Fruit fly (Drosophila melanogaster) whole organism, prepupa: Measurements from ENCODE around the gene CG17068.
A peak's percentile ranks its signal among the peaks of the same experiment; 100 is the strongest.

Experiments
- Blimp-1 ChIP-seq: fragments of 200-800 bp; sonication (Bioruptor generic); optimal IDR thresholded peaks from 3 replicates; lab custom pipeline; 2017; ENCODE audit warnings: missing biosample characterization, missing genetic modification characterization, mild to moderate bottlenecking, moderate library complexity, missing genetic modification reagents
- CG10631 ChIP-seq: fragments of 200-800 bp; sonication (Bioruptor generic); optimal IDR thresholded peaks from 2 replicates; lab custom pipeline; 2016; ENCODE audit warnings: missing biosample characterization, missing genetic modification characterization
- CG11294 ChIP-seq: fragments of 200-800 bp; sonication (Bioruptor generic); IDR thresholded peaks from 2 replicates; pipeline ENCODE4 v1.3.6; 2022; ENCODE audit warnings: missing biosample characterization, missing genetic modification characterization
- CG11902 ChIP-seq: fragments of 200-800 bp; sonication (Bioruptor generic); optimal IDR thresholded peaks from 3 replicates; lab custom pipeline; 2016; ENCODE audit warnings: missing biosample characterization, missing genetic modification characterization
- CG15336 ChIP-seq: fragments of 200-800 bp; sonication (Bioruptor generic); IDR thresholded peaks from 2 replicates; pipeline ENCODE4 v1.3.6; 2022; ENCODE audit warnings: missing biosample characterization, missing genetic modification characterization
- CG1621 ChIP-seq: fragments of 200-800 bp; sonication (Bioruptor generic); optimal IDR thresholded peaks from 3 replicates; lab custom pipeline; 2018; ENCODE audit warnings: missing biosample characterization, mild to moderate bottlenecking, missing genetic modification characterization
- CG16779 ChIP-seq: fragments of 200-800 bp; sonication (Bioruptor generic); optimal IDR thresholded peaks from 3 replicates; lab custom pipeline; 2017; ENCODE audit warnings: missing biosample characterization, mild to moderate bottlenecking, missing genetic modification characterization
- CG3032 ChIP-seq: fragments of 200-800 bp; optimal IDR thresholded peaks from 2 replicates; lab custom pipeline; 2019; ENCODE audit warnings: missing biosample characterization, mild to moderate bottlenecking, missing genetic modification characterization, moderate library complexity
- CG31627 ChIP-seq: fragments of 200-800 bp; sonication (Bioruptor generic); optimal IDR thresholded peaks from 3 replicates; lab custom pipeline; 2016; ENCODE audit warnings: missing biosample characterization, missing genetic modification characterization
- CG32006 ChIP-seq: fragments of 200-800 bp; sonication (Bioruptor generic); optimal IDR thresholded peaks from 3 replicates; lab custom pipeline; 2017; ENCODE audit warnings: missing biosample characterization, mild to moderate bottlenecking, missing genetic modification characterization
- CG34406 ChIP-seq: fragments of 200-800 bp; sonication (Bioruptor generic); optimal IDR thresholded peaks from 3 replicates; lab custom pipeline; 2016; ENCODE audit warnings: missing biosample characterization, missing genetic modification characterization
- CG3919 ChIP-seq: fragments of 200-800 bp; sonication (Bioruptor generic); optimal IDR thresholded peaks from 3 replicates; lab custom pipeline; 2016; ENCODE audit warnings: missing biosample characterization, missing genetic modification characterization
- CG6163 ChIP-seq: fragments of 200-800 bp; sonication (Bioruptor generic); IDR thresholded peaks from 3 replicates; pipeline ENCODE4 v1.3.6; 2022; ENCODE audit warnings: missing biosample characterization, missing genetic modification characterization
- CG6792 ChIP-seq: fragments of 200-800 bp; sonication (Bioruptor generic); optimal IDR thresholded peaks from 3 replicates; lab custom pipeline; 2016; ENCODE audit warnings: missing biosample characterization, missing genetic modification characterization
- CG7368 ChIP-seq: fragments of 200-800 bp; sonication (Bioruptor generic); optimal IDR thresholded peaks from 3 replicates; lab custom pipeline; 2016; ENCODE audit warnings: missing biosample characterization, missing genetic modification characterization
- CG8119 ChIP-seq: fragments of 200-800 bp; sonication (Bioruptor generic); IDR thresholded peaks from 3 replicates; pipeline ENCODE4 v1.3.6; 2022; ENCODE audit warnings: missing biosample characterization, missing genetic modification characterization
- CG8319 ChIP-seq: fragments of 200-800 bp; sonication (Bioruptor generic); optimal IDR thresholded peaks from 3 replicates; lab custom pipeline; 2016; ENCODE audit warnings: missing biosample characterization, missing genetic modification characterization
- CG8632 ChIP-seq: fragments of 200-800 bp; sonication (Bioruptor generic); optimal IDR thresholded peaks from 3 replicates; lab custom pipeline; 2016; ENCODE audit warnings: missing biosample characterization, missing genetic modification characterization
- Eip75B ChIP-seq: fragments of 200-800 bp; sonication (Bioruptor generic); optimal IDR thresholded peaks from 3 replicates; lab custom pipeline; 2016; ENCODE audit warnings: missing biosample characterization, missing genetic modification characterization
- Eip78C ChIP-seq: fragments of 200-800 bp; sonication (Bioruptor generic); peaks from one replicate; lab custom pipeline; 2016; ENCODE audit warnings: missing biosample characterization, missing genetic modification characterization
- Eip93F ChIP-seq: fragments of 200-800 bp; sonication (Bioruptor generic); optimal IDR thresholded peaks from 2 replicates; lab custom pipeline; 2016; ENCODE audit warnings: missing biosample characterization, mild to moderate bottlenecking, missing genetic modification characterization
- Ets96B ChIP-seq: fragments of 200-800 bp; optimal IDR thresholded peaks from 2 replicates; lab custom pipeline; 2019; ENCODE audit warnings: missing biosample characterization, mild to moderate bottlenecking, missing genetic modification characterization, moderate library complexity
- Gug ChIP-seq: fragments of 200-800 bp; sonication (Bioruptor generic); IDR thresholded peaks from 2 replicates; pipeline ENCODE4 v1.3.6; 2022; ENCODE audit warnings: missing biosample characterization, missing genetic modification characterization
- Hr38 ChIP-seq: sonication (Bioruptor generic); optimal IDR thresholded peaks from 2 replicates; lab custom pipeline; 2016; ENCODE audit warnings: missing biosample characterization, missing genetic modification characterization
- Hr39 ChIP-seq: fragments of 200-800 bp; sonication (Bioruptor generic); optimal IDR thresholded peaks from 2 replicates; lab custom pipeline; 2016; ENCODE audit warnings: missing biosample characterization, missing genetic modification characterization
- Hr4 ChIP-seq: fragments of 200-800 bp; sonication (Bioruptor generic); optimal IDR thresholded peaks from 3 replicates; lab custom pipeline; 2016; ENCODE audit warnings: missing biosample characterization, missing genetic modification characterization
- Lpt ChIP-seq: fragments of 200-800 bp; sonication (Bioruptor generic); optimal IDR thresholded peaks from 3 replicates; lab custom pipeline; 2016; ENCODE audit warnings: missing biosample characterization, missing genetic modification characterization
- Met ChIP-seq: fragments of 200-800 bp; sonication (Bioruptor generic); optimal IDR thresholded peaks from 3 replicates; lab custom pipeline; 2016; ENCODE audit warnings: missing biosample characterization, missing genetic modification characterization
- OdsH ChIP-seq: fragments of 200-800 bp; sonication (Bioruptor generic); optimal IDR thresholded peaks from 3 replicates; lab custom pipeline; 2016; ENCODE audit warnings: missing biosample characterization, missing genetic modification characterization
- Smox ChIP-seq: fragments of 200-800 bp; sonication (Bioruptor generic); optimal IDR thresholded peaks from 3 replicates; lab custom pipeline; 2016; ENCODE audit warnings: missing biosample characterization, missing genetic modification characterization
- Sox102F ChIP-seq: fragments of 200-800 bp; sonication (Bioruptor generic); optimal IDR thresholded peaks from 2 replicates; lab custom pipeline; 2016; ENCODE audit warnings: missing biosample characterization, mild to moderate bottlenecking, missing genetic modification characterization
- Sox14 ChIP-seq: fragments of 200-800 bp; sonication (Bioruptor generic); optimal IDR thresholded peaks from 3 replicates; lab custom pipeline; 2016; ENCODE audit warnings: missing biosample characterization, missing genetic modification characterization
- achi ChIP-seq: fragments of 200-800 bp; sonication (Bioruptor generic); optimal IDR thresholded peaks from 3 replicates; lab custom pipeline; 2016; ENCODE audit warnings: missing biosample characterization, missing genetic modification characterization
- acj6 ChIP-seq: fragments of 200-800 bp; sonication (Bioruptor generic); optimal IDR thresholded peaks from 3 replicates; lab custom pipeline; 2016; ENCODE audit warnings: missing biosample characterization, missing genetic modification characterization
- cyc ChIP-seq: fragments of 200-800 bp; sonication (Bioruptor generic); optimal IDR thresholded peaks from 3 replicates; lab custom pipeline; 2016; ENCODE audit warnings: missing biosample characterization, missing genetic modification characterization
- dac ChIP-seq: fragments of 200-800 bp; sonication (Bioruptor generic); optimal IDR thresholded peaks from 2 replicates; lab custom pipeline; 2017; ENCODE audit warnings: missing biosample characterization, mild to moderate bottlenecking, missing genetic modification characterization
- dsx ChIP-seq: fragments of 200-800 bp; optimal IDR thresholded peaks from 3 replicates; lab custom pipeline; 2019; ENCODE audit warnings: missing biosample characterization, mild to moderate bottlenecking, missing genetic modification characterization, moderate library complexity; ENCODE audit not compliant: poor library complexity, severe bottlenecking
- eg ChIP-seq: fragments of 200-800 bp; sonication (Bioruptor generic); IDR thresholded peaks from 3 replicates; pipeline ENCODE4 v1.3.6; 2022; ENCODE audit warnings: missing biosample characterization, missing genetic modification characterization
- esn ChIP-seq: fragments of 200-800 bp; sonication (Bioruptor generic); optimal IDR thresholded peaks from 2 replicates; lab custom pipeline; 2016; ENCODE audit warnings: missing biosample characterization, mild to moderate bottlenecking, missing genetic modification characterization, moderate library complexity
- fd59A ChIP-seq: fragments of 200-800 bp; sonication (Bioruptor generic); optimal IDR thresholded peaks from 2 replicates; lab custom pipeline; 2017; ENCODE audit warnings: missing biosample characterization, mild to moderate bottlenecking, missing genetic modification characterization, missing genetic modification reagents
- fkh ChIP-seq: fragments of 200-800 bp; sonication (Bioruptor generic); optimal IDR thresholded peaks from 3 replicates; lab custom pipeline; 2017; ENCODE audit warnings: missing biosample characterization, mild to moderate bottlenecking, missing genetic modification characterization, moderate library complexity
- lz ChIP-seq: fragments of 200-800 bp; sonication (Bioruptor generic); optimal IDR thresholded peaks from 3 replicates; lab custom pipeline; 2016; ENCODE audit warnings: missing biosample characterization, missing genetic modification characterization
- pdm3 ChIP-seq: fragments of 200-800 bp; sonication (Bioruptor generic); optimal IDR thresholded peaks from 3 replicates; lab custom pipeline; 2016; ENCODE audit warnings: missing biosample characterization, missing genetic modification characterization
- salr ChIP-seq, 2 experiments: fragments of 200-800 bp; sonication (Bioruptor generic); optimal IDR thresholded peaks; 3 replicates each; lab custom pipeline; 2016 to 2018; ENCODE audit warnings: missing biosample characterization in 2 of 2, missing genetic modification characterization in 2 of 2, mild to moderate bottlenecking in 1 of 2
- ss ChIP-seq, 2 experiments: fragments of 200-800 bp; sonication (Bioruptor generic); optimal IDR thresholded peaks; 2 replicates in 1 of 2; 3 replicates in 1 of 2; lab custom pipeline; 2017 to 2018; ENCODE audit warnings: mild to moderate bottlenecking in 2 of 2, missing biosample characterization in 2 of 2, missing genetic modification characterization in 2 of 2, moderate library complexity in 1 of 2
- svp ChIP-seq: fragments of 200-800 bp; sonication (Bioruptor generic); peaks from one replicate; lab custom pipeline; 2016; ENCODE audit warnings: missing biosample characterization, missing genetic modification characterization
- topi ChIP-seq: fragments of 200-800 bp; sonication (Bioruptor generic); optimal IDR thresholded peaks from 3 replicates; lab custom pipeline; 2016; ENCODE audit warnings: missing biosample characterization, missing genetic modification characterization

The CG17068 gene

dm6 chrX:20247710-20248109, 3.2 kb downstream of the CG17068 start:
- TF ChIP-seq Ets96B (no peak), CG32006 (peak; percentile 28), CG15336 (GFP tag; lab: Robert Waterston, UW) (0 out of 2 replicates have a peak, but pooled peaks have one; percentile 28), CG1621 (tag; lab: Kevin White, UChicago) (no peak), CG8319 (GFP tag; lab: Kevin White, UChicago) (peak; percentile 12), CG10631 (GFP tag; lab: Kevin White, UChicago) (peak; percentile 25), lz (peak; percentile 28), salr (GFP tag; optimal IDR thresholded peaks at IDR 0.05; lab: Kevin White, UChicago) (no peak), CG6792 (GFP tag; lab: Kevin White, UChicago) (peak; percentile 31), Sox102F (GFP tag; lab: Kevin White, UChicago) (no peak), eg (GFP tag; lab: Robert Waterston, UW) (peak; percentile 59; the same call in 2 of the 3 replicates), Sox14 (GFP tag; lab: Kevin White, UChicago) (peak; percentile 26), esn (GFP tag; lab: Kevin White, UChicago) (peak; percentile 20), Smox (GFP tag; lab: Kevin White, UChicago) (no peak), achi (GFP tag; lab: Kevin White, UChicago) (peak; percentile 32), CG31627 (peak; percentile 22), Eip78C (GFP tag; lab: Kevin White, UChicago) (peak; percentile 43), Blimp-1 (GFP tag; lab: Kevin White, UChicago) (no peak), CG3032 (tag; lab: Kevin White, UChicago) (peak; percentile 27), Hr4 (GFP tag; lab: Kevin White, UChicago) (peak; percentile 20), Lpt (no peak), cyc (peak; percentile 29), Hr39 (GFP tag; lab: Kevin White, UChicago) (peak; percentile 30), OdsH (GFP tag; lab: Kevin White, UChicago) (peak; percentile 41), CG3919 (peak; percentile 55), Eip75B (GFP tag; lab: Kevin White, UChicago) (peak; percentile 11), CG11902 (peak; percentile 4), topi (GFP tag; lab: Kevin White, UChicago) (peak; percentile 13), pdm3 (GFP tag; lab: Kevin White, UChicago) (peak; percentile 19), acj6 (GFP tag; lab: Kevin White, UChicago) (peak; percentile 31), CG8119 (peak; percentile 50; the same call in 1 of the 3 replicates), CG7368 (GFP tag; lab: Kevin White, UChicago) (no peak), Eip93F (no peak), CG6163 (GFP tag; lab: Robert Waterston, UW) (peak; percentile 69), fd59A (GFP tag; lab: Kevin White, UChicago) (peak; percentile 35)

DNA sequence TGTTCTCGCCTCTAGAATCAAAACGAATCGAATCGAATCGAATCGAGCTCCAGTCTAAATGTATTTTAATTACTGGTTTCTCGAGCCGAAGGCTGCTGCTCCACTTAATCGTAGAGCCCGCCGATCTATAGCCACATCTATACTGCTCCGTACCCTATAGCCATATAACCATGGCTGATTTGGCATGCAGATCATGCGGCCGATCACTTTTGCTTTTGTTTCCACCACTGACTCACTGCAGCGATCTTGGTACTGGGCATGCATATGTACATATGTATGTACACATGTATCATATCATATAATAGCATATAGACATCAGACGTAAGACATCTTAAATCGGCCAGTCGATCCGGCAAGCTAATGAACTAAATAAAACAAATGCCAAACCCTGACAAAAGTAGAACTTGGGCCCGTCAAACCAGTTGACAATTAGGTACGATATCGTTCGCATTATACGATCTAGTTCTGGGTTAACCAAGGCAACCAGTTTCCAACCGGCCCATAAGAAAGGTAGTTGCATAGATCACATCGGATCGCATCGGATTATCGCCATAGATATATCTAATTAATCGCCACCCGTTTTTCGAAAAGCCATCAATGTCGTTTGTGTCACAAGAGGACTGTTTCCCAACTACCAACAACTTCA, 5.6 kb downstream of the CG17068 start:
- no peak for TF ChIP-seq dsx (GFP tag; lab: Kevin White, UChicago)
- no peak for TF ChIP-seq ss (GFP tag; optimal IDR thresholded peaks at IDR 0.05; lab: Kevin White, UChicago)
- TF ChIP-seq Eip78C (GFP tag; lab: Kevin White, UChicago), result no peak
- no peak for TF ChIP-seq CG10631 (GFP tag; lab: Kevin White, UChicago)
- TF ChIP-seq CG34406 (GFP tag; lab: Kevin White, UChicago), result no peak

DNA sequence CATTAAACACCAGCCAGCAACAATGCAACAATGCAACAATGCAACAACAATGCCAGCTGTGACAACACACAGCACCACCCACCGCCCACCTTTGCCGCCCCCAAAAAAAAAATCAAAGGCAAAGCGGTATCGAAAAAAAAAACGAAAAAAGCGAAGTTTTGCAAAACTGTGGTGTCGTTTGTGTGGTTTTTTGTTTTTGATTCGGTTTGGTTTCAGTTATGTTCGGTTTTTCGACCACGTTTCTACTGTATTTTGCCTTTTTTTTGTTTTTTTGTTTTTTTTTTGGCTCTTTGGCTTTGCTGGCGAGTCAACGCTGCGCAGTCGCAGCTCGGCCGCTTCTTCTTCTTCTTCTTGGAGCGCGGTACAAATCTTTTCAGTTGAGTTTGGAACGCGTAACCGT, 6.6 kb downstream of the CG17068 start, which contains the start of gene Peritrophin-A:
TSS of gene Peritrophin-A (plus strand) at position 370 of the 400 bp plus-strand sequence.
- TF ChIP-seq Eip78C (GFP tag; lab: Kevin White, UChicago) (peak; percentile 50), Hr39 (GFP tag; lab: Kevin White, UChicago) (no peak), eg (GFP tag; lab: Robert Waterston, UW) (peak; percentile 86), Hr38 (GFP tag; lab: Kevin White, UChicago) (no peak), CG3919 (peak; percentile 22), Met (peak; percentile 35), Eip93F (no peak), CG6792 (GFP tag; lab: Kevin White, UChicago) (peak; percentile 15), dac (no peak), CG8632 (GFP tag; lab: Kevin White, UChicago) (peak; percentile 14), svp (no peak), fd59A (GFP tag; lab: Kevin White, UChicago) (no peak), fkh (no peak), CG11294 (GFP tag; lab: Robert Waterston, UW) (peak; percentile 9; the same call in 1 of the 2 replicates), achi (GFP tag; lab: Kevin White, UChicago) (peak; percentile 17), CG7368 (GFP tag; lab: Kevin White, UChicago) (no peak), CG8119 (peak; percentile 78), Smox (GFP tag; lab: Kevin White, UChicago) (no peak), Gug (0 out of 2 replicates have a peak, but pooled peaks have one; percentile 14), CG16779 (tag; lab: Kevin White, UChicago) (peak; percentile 3), acj6 (GFP tag; lab: Kevin White, UChicago) (no peak)
